Worm (Caenorhabditis elegans) whole organism, mixed stage, embryonic: ENCODE data around the gene K05D4.9.

Experiments used
- bed-3 ChIP-seq: fragments of 200-800 bp; sonication (Bioruptor generic); optimal IDR thresholded peaks from 3 replicates; lab custom pipeline; 2018; ENCODE audit warnings: mild to moderate bottlenecking, missing genetic modification characterization, moderate library complexity, missing compliant biosample characterization
- blmp-1 ChIP-seq: fragments of 150-350 bp; optimal IDR thresholded peaks from 2 replicates; lab custom pipeline; 2014; ENCODE audit warnings: missing biosample characterization, missing genetic modification characterization
- ceh-39 ChIP-seq: fragments of 150-350 bp; optimal IDR thresholded peaks from 2 replicates; lab custom pipeline; 2014; ENCODE audit warnings: missing biosample characterization, missing genetic modification characterization
- ceh-43 ChIP-seq: fragments of 200-800 bp; sonication (Bioruptor generic); optimal IDR thresholded peaks from 2 replicates; lab custom pipeline; 2018; ENCODE audit warnings: mild to moderate bottlenecking, missing genetic modification characterization, moderate library complexity, missing compliant biosample characterization
- ceh-83 ChIP-seq: fragments of 200-800 bp; sonication (Bioruptor generic); optimal IDR thresholded peaks from 2 replicates; lab custom pipeline; 2018; ENCODE audit warnings: mild to moderate bottlenecking, missing genetic modification characterization, missing compliant biosample characterization
- ces-1 ChIP-seq: fragments of 150-350 bp; optimal IDR thresholded peaks from 2 replicates; lab custom pipeline; 2014; ENCODE audit warnings: missing biosample characterization, missing genetic modification reagents, missing genetic modification characterization
- cnd-1 ChIP-seq: fragments of 200-800 bp; sonication (Bioruptor generic); optimal IDR thresholded peaks from 2 replicates; lab custom pipeline; 2018; ENCODE audit warnings: mild to moderate bottlenecking, missing genetic modification characterization, missing compliant biosample characterization
- drap-1 ChIP-seq: fragments of 200-800 bp; sonication (Bioruptor generic); optimal IDR thresholded peaks from 3 replicates; lab custom pipeline; 2018; ENCODE audit warnings: mild to moderate bottlenecking, missing genetic modification characterization, missing compliant biosample characterization
- elt-1 ChIP-seq: sonication (generic microtip); optimal IDR thresholded peaks from 2 replicates; lab custom pipeline; 2017; ENCODE audit warnings: missing genetic modification characterization, mild to moderate bottlenecking, missing compliant biosample characterization, antibody characterized with exemption, moderate library complexity, borderline replicate concordance; ENCODE audit not compliant: insufficient read depth
- elt-3 ChIP-seq: fragments of 150-350 bp; optimal IDR thresholded peaks from 2 replicates; lab custom pipeline; 2014; ENCODE audit warnings: missing biosample characterization, missing genetic modification characterization
- flh-1 ChIP-seq: fragments of 200-800 bp; sonication (Bioruptor generic); optimal IDR thresholded peaks from 2 replicates; lab custom pipeline; 2018; ENCODE audit warnings: mild to moderate bottlenecking, missing genetic modification characterization, moderate library complexity, missing compliant biosample characterization
- ham-2 ChIP-seq: fragments of 200-800 bp; sonication (Bioruptor generic); optimal IDR thresholded peaks from 2 replicates; lab custom pipeline; 2018; ENCODE audit warnings: mild to moderate bottlenecking, missing genetic modification characterization, missing compliant biosample characterization
- hlh-1 ChIP-seq: fragments of 150-350 bp; optimal IDR thresholded peaks from 2 replicates; lab custom pipeline; 2014; ENCODE audit warnings: missing biosample characterization, missing genetic modification reagents, missing genetic modification characterization
- lin-13 ChIP-seq: fragments of 150-350 bp; optimal IDR thresholded peaks from 2 replicates; lab custom pipeline; 2014; ENCODE audit warnings: missing biosample characterization, missing genetic modification characterization
- lin-32 ChIP-seq: fragments of 200-800 bp; sonication (Bioruptor generic); optimal IDR thresholded peaks from 2 replicates; lab custom pipeline; 2018; ENCODE audit warnings: mild to moderate bottlenecking, missing genetic modification characterization, missing compliant biosample characterization
- lsy-2 ChIP-seq: fragments of 150-350 bp; optimal IDR thresholded peaks from 2 replicates; lab custom pipeline; 2014; ENCODE audit warnings: missing biosample characterization, missing genetic modification characterization
- mab-5 ChIP-seq: fragments of 150-350 bp; optimal IDR thresholded peaks from 2 replicates; lab custom pipeline; 2014; ENCODE audit warnings: missing biosample characterization, missing genetic modification characterization
- mep-1 ChIP-seq: fragments of 150-350 bp; optimal IDR thresholded peaks from 2 replicates; lab custom pipeline; 2017; ENCODE audit warnings: missing biosample characterization, missing genetic modification reagents, missing genetic modification characterization, inconsistent platforms
- nhr-12 ChIP-seq: fragments of 150-350 bp; optimal IDR thresholded peaks from 2 replicates; lab custom pipeline; 2014; ENCODE audit warnings: missing biosample characterization, missing genetic modification characterization
- nhr-237 ChIP-seq: fragments of 150-350 bp; optimal IDR thresholded peaks from 2 replicates; lab custom pipeline; 2014; ENCODE audit warnings: missing biosample characterization, missing genetic modification characterization
- nhr-28 ChIP-seq: fragments of 150-350 bp; optimal IDR thresholded peaks from 2 replicates; lab custom pipeline; 2014; ENCODE audit warnings: missing biosample characterization, missing genetic modification characterization
- nhr-76 ChIP-seq: sonication (generic microtip); optimal IDR thresholded peaks from 2 replicates; lab custom pipeline; 2017; ENCODE audit warnings: missing biosample characterization, missing genetic modification characterization
- pha-4 ChIP-seq: fragments of 150-350 bp; optimal IDR thresholded peaks from 2 replicates; lab custom pipeline; 2018; ENCODE audit warnings: missing biosample characterization, missing genetic modification reagents, missing genetic modification characterization
- sem-2 ChIP-seq: fragments of 200-800 bp; sonication (Bioruptor generic); optimal IDR thresholded peaks from 2 replicates; lab custom pipeline; 2018; ENCODE audit warnings: mild to moderate bottlenecking, missing genetic modification characterization, missing compliant biosample characterization
- sptf-1 ChIP-seq: sonication (generic microtip); optimal IDR thresholded peaks from 2 replicates; lab custom pipeline; 2017; ENCODE audit warnings: mild to moderate bottlenecking, missing genetic modification characterization, moderate library complexity, missing compliant biosample characterization
- tbx-8 ChIP-seq: fragments of 200-800 bp; sonication (Bioruptor generic); optimal IDR thresholded peaks from 2 replicates; lab custom pipeline; 2018; ENCODE audit warnings: mild to moderate bottlenecking, missing genetic modification characterization, moderate library complexity, missing compliant biosample characterization
- unc-39 ChIP-seq: fragments of 150-350 bp; optimal IDR thresholded peaks from 2 replicates; lab custom pipeline; 2014; ENCODE audit warnings: missing biosample characterization, missing genetic modification characterization
- zip-8 ChIP-seq: fragments of 150-350 bp; optimal IDR thresholded peaks from 2 replicates; lab custom pipeline; 2014; ENCODE audit warnings: missing biosample characterization, missing genetic modification characterization
- ztf-11 ChIP-seq: fragments of 150-350 bp; optimal IDR thresholded peaks from 2 replicates; lab custom pipeline; 2014; ENCODE audit warnings: missing biosample characterization, missing genetic modification characterization

The K05D4.9 gene

DNA sequence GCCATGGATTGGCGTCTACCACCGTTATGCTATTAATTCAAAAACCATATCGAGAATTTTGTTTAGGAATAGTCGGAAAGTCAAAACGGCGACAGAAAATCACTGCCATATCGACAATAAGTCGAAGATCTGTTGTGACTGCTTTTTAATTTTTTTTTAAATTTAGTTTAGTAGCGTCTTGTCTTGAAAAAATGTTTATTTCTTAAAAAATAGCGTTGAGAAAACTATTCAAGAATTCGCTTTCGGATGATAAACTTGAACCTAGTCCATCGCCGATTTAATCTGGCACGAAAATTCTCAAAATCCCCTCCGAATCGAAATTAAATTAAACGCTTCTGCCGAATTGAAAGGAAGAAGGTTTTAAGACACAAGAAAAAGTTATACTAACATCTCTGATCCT is 20.5 kb upstream of the K05D4.9 start, which contains the start of gene srh-279:
TSS of gene srh-279 (plus strand) at position 301 of the 400 bp plus-strand sequence.
- TF ChIP-seq unc-39 (tag; lab: Kevin White, UChicago) (no peak), ceh-39 (tag; lab: Kevin White, UChicago) (no peak), ces-1 (GFP tag; lab: Kevin White, UChicago) (no peak), elt-3 (tag; lab: Kevin White, UChicago) (no peak), nhr-76 (tag; lab: Kevin White, UChicago) (no peak)

DNA sequence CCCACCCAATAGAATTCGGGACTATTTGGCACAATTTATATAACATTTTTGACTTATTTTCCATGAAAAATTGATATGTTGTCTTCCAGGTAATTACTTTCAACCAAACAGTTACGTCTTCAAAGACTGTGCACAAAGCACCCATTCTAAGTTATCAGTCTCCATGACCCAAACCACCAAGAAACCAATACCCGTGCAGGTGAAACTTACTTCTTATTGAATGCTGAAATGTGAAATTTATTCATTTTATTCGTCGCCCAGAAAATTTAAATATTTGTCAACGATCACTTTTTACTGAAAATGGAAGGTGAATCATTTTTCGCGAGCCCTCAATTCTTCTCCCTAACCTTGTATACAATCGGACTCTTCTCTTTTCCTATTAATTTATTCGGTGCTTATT is 18.9 kb upstream of the K05D4.9 start, which contains the start of gene srh-281:
TSS of gene srh-281 (plus strand) at position 301 of the 400 bp plus-strand sequence.
- TF ChIP-seq zip-8 (tag; lab: Kevin White, UChicago) = no peak
- no peak for TF ChIP-seq elt-1 (tag; lab: Kevin White, UChicago)
- TF ChIP-seq flh-1 (GFP tag; lab: Kevin White, UChicago) = no peak
- TF ChIP-seq lsy-2 (tag; lab: Kevin White, UChicago) = no peak

DNA sequence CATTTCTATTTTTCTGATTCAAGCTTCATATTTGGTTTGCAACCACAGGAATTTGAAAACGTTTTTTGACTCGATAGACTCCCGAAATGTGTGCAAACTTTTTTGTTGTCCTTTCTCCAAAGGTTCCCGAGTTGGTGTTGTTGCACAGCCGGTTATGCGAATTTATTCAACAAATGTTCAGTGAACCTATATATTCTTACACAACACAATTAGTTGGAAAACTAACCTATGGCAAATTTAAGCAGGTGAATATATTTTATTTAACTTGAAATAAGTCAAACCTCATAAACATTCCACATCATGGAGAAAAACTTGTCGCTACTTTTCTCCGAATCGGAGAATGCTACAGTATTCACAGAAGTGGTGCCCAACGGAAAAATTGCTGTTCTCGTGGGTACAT is 11.7 kb upstream of the K05D4.9 start, which contains the start of gene srz-14:
TSS of gene srz-14 (plus strand) at position 301 of the 400 bp plus-strand sequence.
- TF ChIP-seq lsy-2 (tag; lab: Kevin White, UChicago) = no peak
- no peak for TF ChIP-seq hlh-1 (tag; lab: Kevin White, UChicago)
- TF ChIP-seq sem-2 (GFP tag; lab: Kevin White, UChicago) = no peak
- no peak for TF ChIP-seq ham-2 (GFP tag; lab: Kevin White, UChicago)

DNA sequence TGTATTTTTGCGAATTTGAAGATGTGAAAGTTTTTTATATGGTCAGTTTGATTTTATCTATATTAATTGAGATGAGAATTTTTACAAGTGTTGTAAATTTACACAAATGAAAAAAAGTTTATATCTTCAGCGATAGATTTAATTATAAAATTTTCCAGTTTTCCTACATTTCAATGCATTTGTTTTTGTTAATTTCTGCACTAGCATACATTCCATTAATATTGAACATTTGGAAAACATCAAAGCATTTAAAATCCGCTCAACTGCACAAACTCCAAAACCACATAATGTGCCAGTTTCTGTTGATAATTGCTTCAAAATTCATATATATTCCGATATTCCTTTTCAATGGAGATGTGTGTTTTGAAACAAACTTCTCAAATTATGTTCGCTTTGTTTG is 11.3 kb upstream of the K05D4.9 start, which contains the start of gene srh-277:
TSS of gene srh-277 (plus strand) at position 301 of the 400 bp plus-strand sequence.
- TF ChIP-seq ceh-43 (no peak), nhr-12 (tag; lab: Kevin White, UChicago) (no peak), ham-2 (GFP tag; lab: Kevin White, UChicago) (no peak), sptf-1 (tag; lab: Kevin White, UChicago) (no peak), mab-5 (tag; lab: Kevin White, UChicago) (no peak), hlh-1 (tag; lab: Kevin White, UChicago) (no peak), blmp-1 (tag; lab: Kevin White, UChicago) (no peak), sem-2 (GFP tag; lab: Kevin White, UChicago) (no peak), drap-1 (no peak), bed-3 (no peak), zip-8 (tag; lab: Kevin White, UChicago) (no peak), elt-1 (tag; lab: Kevin White, UChicago) (no peak)

DNA sequence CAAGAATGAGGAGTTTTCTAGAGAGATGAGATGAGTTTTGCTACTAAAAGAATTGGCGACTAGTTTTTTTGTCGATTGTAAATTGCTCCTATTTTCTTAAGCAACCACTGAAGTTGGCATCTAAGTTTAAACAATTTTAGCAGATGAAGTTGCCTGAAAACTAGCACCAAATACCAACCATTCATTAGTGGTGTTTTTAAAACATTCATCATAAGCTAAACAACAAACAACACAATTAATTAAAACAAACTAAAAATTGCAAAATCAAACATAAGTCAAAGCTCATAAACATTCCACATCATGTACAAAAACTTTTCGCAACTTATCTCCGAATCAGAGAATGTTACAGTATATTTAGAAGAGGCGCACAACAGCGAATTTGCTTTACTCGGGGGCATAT is 10.5 kb upstream of the K05D4.9 start, which contains the start of gene srz-13:
TSS of gene srz-13 (plus strand) at position 301 of the 400 bp plus-strand sequence.
- no peak for TF ChIP-seq ceh-43
- TF ChIP-seq lsy-2 (tag; lab: Kevin White, UChicago) = no peak
- TF ChIP-seq sptf-1 (tag; lab: Kevin White, UChicago) = no peak
- no peak for TF ChIP-seq ceh-39 (tag; lab: Kevin White, UChicago)
- TF ChIP-seq tbx-8 (GFP tag; lab: Kevin White, UChicago) = no peak
- no peak for TF ChIP-seq bed-3
- TF ChIP-seq ztf-11 = no peak
- no peak for TF ChIP-seq lin-13 (tag; lab: Kevin White, UChicago)
- TF ChIP-seq nhr-28 (tag; lab: Kevin White, UChicago) = no peak
- TF ChIP-seq cnd-1 (tag; lab: Kevin White, UChicago) = no peak
- no peak for TF ChIP-seq unc-39 (tag; lab: Kevin White, UChicago)
- no peak for TF ChIP-seq nhr-12 (tag; lab: Kevin White, UChicago)
- no peak for TF ChIP-seq nhr-76 (tag; lab: Kevin White, UChicago)
- no peak for TF ChIP-seq mab-5 (tag; lab: Kevin White, UChicago)
- no peak for TF ChIP-seq ceh-83 (GFP tag; lab: Kevin White, UChicago)
- no peak for TF ChIP-seq pha-4 (tag; lab: Kevin White, UChicago)
- TF ChIP-seq nhr-237 (tag; lab: Kevin White, UChicago) = no peak
- no peak for TF ChIP-seq lin-32 (GFP tag; lab: Kevin White, UChicago)
- no peak for TF ChIP-seq mep-1 (tag; lab: Kevin White, UChicago)
